Worm (Caenorhabditis elegans) whole organism, midembryonic: ENCODE results near the gene ZC487.2.

Experiments
- T22C8.4 ChIP-seq: fragments of 200-800 bp; sonication (Bioruptor generic); IDR thresholded peaks from 2 replicates; pipeline ENCODE4 v1.3.6; 2022; ENCODE audit warnings: missing genetic modification characterization, missing compliant biosample characterization
- cog-1 ChIP-seq: sonication (generic microtip); optimal IDR thresholded peaks from 2 replicates; lab custom pipeline; 2016; ENCODE audit warnings: missing genetic modification characterization, missing compliant biosample characterization
- flt-1 ChIP-seq: fragments of 200-800 bp; sonication (Bioruptor generic); IDR thresholded peaks from 2 replicates; pipeline ENCODE4 v1.3.6; 2022; ENCODE audit warnings: missing genetic modification characterization, missing compliant biosample characterization
- klf-2 ChIP-seq: fragments of 200-800 bp; sonication (Bioruptor generic); conservative IDR thresholded peaks from 2 replicates; pipeline ENCODE4 v1.3.6; 2022; ENCODE audit warnings: missing genetic modification reagents, missing genetic modification characterization, missing compliant biosample characterization
- med-1 ChIP-seq: sonication (generic microtip); optimal IDR thresholded peaks from 2 replicates; lab custom pipeline; 2017; ENCODE audit warnings: missing genetic modification characterization, mild to moderate bottlenecking, missing compliant biosample characterization, antibody characterized with exemption, missing genetic modification reagents; ENCODE audit not compliant: insufficient read depth
- ref-1 ChIP-seq: fragments of 200-800 bp; sonication (Bioruptor generic); conservative IDR thresholded peaks from 2 replicates; pipeline ENCODE4 v1.3.6; 2022; ENCODE audit warnings: missing genetic modification reagents, missing genetic modification characterization, missing compliant biosample characterization
- tab-1 ChIP-seq: fragments of 200-800 bp; sonication (Bioruptor generic); IDR thresholded peaks from 2 replicates; pipeline ENCODE4 v1.3.6; 2022; ENCODE audit warnings: missing genetic modification characterization, missing compliant biosample characterization
- ztf-23 ChIP-seq: fragments of 200-800 bp; sonication (Bioruptor generic); IDR thresholded peaks from 2 replicates; pipeline ENCODE4 v1.3.6; 2022; ENCODE audit warnings: missing genetic modification reagents, missing genetic modification characterization, missing compliant biosample characterization

- TF ChIP-seq cog-1: no peak
- no peak for TF ChIP-seq flt-1
- TF ChIP-seq klf-2 (GFP tag; lab: Robert Waterston, UW): no peak
- no peak for TF ChIP-seq T22C8.4 (GFP tag; lab: Robert Waterston, UW)
- no peak for TF ChIP-seq ref-1 (GFP tag; lab: Robert Waterston, UW)
- no peak for TF ChIP-seq med-1 (GFP tag; lab: Kevin White, UChicago)
- no peak for TF ChIP-seq tab-1 (GFP tag; lab: Robert Waterston, UW)
- no peak for TF ChIP-seq ztf-23 (GFP tag; lab: Robert Waterston, UW)
Observed at ce11 chrV:6702692-6703091, 19.6 kb downstream of the ZC487.2 start, which contains the start of gene era-1.
